Fruit fly (Drosophila melanogaster): Measurements from ENCODE around the gene CG33272.

Gene CG33272

dm6 chr3L:11539511-11540329, 29.3 kb upstream of the CG33272 start (continued):
- no peak for TF ChIP-seq CG10431 (GFP tag; optimal IDR thresholded peaks at IDR 0.05)
- peak; percentile 22; the same call in 1 of the 2 replicates for TF ChIP-seq nerfin-2 (GFP tag; IDR thresholded peaks at IDR 0.05; ENCODE audit: partially characterized antibody)
- TF ChIP-seq vvl (GFP tag; IDR thresholded peaks at IDR 0.05): peak; percentile 37; the same call in 1 of the 2 replicates
- no peak for TF ChIP-seq CG7556 (GFP tag; optimal IDR thresholded peaks at IDR 0.05)
- TF ChIP-seq crol (GFP tag; IDR thresholded peaks at IDR 0.05): no peak
- TF ChIP-seq Doc3 (GFP tag; IDR thresholded peaks at IDR 0.05; ENCODE audit: partially characterized antibody): no peak
- peak; percentile 46; the same call in 1 of the 2 replicates for TF ChIP-seq CG13287 (GFP tag; IDR thresholded peaks at IDR 0.05; ENCODE audit: partially characterized antibody)
- 0 out of 2 replicates have a peak, but pooled peaks have one; percentile 25 for TF ChIP-seq sna (GFP tag; IDR thresholded peaks at IDR 0.05; ENCODE audit: partially characterized antibody)
- no peak for TF ChIP-seq jigr1 (GFP tag; IDR thresholded peaks at IDR 0.05)
- peak; percentile 90 for TF ChIP-seq oc (tag; optimal IDR thresholded peaks at IDR 0.05)
- no peak for TF ChIP-seq CG8281 (tag; optimal IDR thresholded peaks at IDR 0.05)
- no peak for TF ChIP-seq CG2678 (tag; optimal IDR thresholded peaks at IDR 0.05)
- peak; percentile 58; the same call in 1 of the 2 replicates for TF ChIP-seq Awh (GFP tag; IDR thresholded peaks at IDR 0.05)
- TF ChIP-seq CG11504 (tag; optimal IDR thresholded peaks at IDR 0.05): no peak
- TF ChIP-seq CG12155 (GFP tag; optimal IDR thresholded peaks at IDR 0.05): no peak
- TF ChIP-seq NC2β (GFP tag; optimal IDR thresholded peaks at IDR 0.05): no peak
- no peak for TF ChIP-seq Ssrp (tag; optimal IDR thresholded peaks at IDR 0.05)
- no peak for TF ChIP-seq CG7963 (GFP tag; IDR thresholded peaks at IDR 0.05; ENCODE audit: partially characterized antibody)
- TF ChIP-seq CG8290 (GFP tag; optimal IDR thresholded peaks at IDR 0.05): peak; percentile 15
- TF ChIP-seq CG8290 (tag; optimal IDR thresholded peaks at IDR 0.05): no peak
- no peak for TF ChIP-seq luna (GFP tag; optimal IDR thresholded peaks at IDR 0.05)
- TF ChIP-seq CG5953 (GFP tag; IDR thresholded peaks at IDR 0.05): no peak
- TF ChIP-seq crp (GFP tag; optimal IDR thresholded peaks at IDR 0.05): no peak
- TF ChIP-seq CG34422 (GFP tag; IDR thresholded peaks at IDR 0.05): no peak
- TF ChIP-seq stwl (tag; optimal IDR thresholded peaks at IDR 0.05): peak; percentile 98
- TF ChIP-seq Chrac-16 (GFP tag; optimal IDR thresholded peaks at IDR 0.05): no peak
- TF ChIP-seq CG10321 (GFP tag; IDR thresholded peaks at IDR 0.05): no peak
- TF ChIP-seq sens (GFP tag): peak; percentile 55
- no peak for TF ChIP-seq Hey (tag; optimal IDR thresholded peaks at IDR 0.05)
- TF ChIP-seq p53 (GFP tag; optimal IDR thresholded peaks at IDR 0.05): no peak
- TF ChIP-seq CG9932 (GFP tag; IDR thresholded peaks at IDR 0.05): no peak

dm6 chr3L:11536767-11537419, 26.5 kb upstream of the CG33272 start:
- TF ChIP-seq NFAT (GFP tag; IDR thresholded peaks at IDR 0.05): peak; percentile 47
- peak; percentile 10; the same call in 1 of the 2 replicates for TF ChIP-seq CG9932 (GFP tag; IDR thresholded peaks at IDR 0.05)
- no peak for TF ChIP-seq sens-2 (GFP tag; IDR thresholded peaks at IDR 0.05)
- TF ChIP-seq Eip74EF (GFP tag; optimal IDR thresholded peaks at IDR 0.05): peak in 1 of 2 experiments; percentile 4
- TF ChIP-seq CG7839 (tag; optimal IDR thresholded peaks at IDR 0.05): no peak
- TF ChIP-seq CG2120 (GFP tag; optimal IDR thresholded peaks at IDR 0.05): peak; percentile 33
- TF ChIP-seq Vsx1 (GFP tag; optimal IDR thresholded peaks at IDR 0.05): peak; percentile 14
- TF ChIP-seq CG14441 (GFP tag; IDR thresholded peaks at IDR 0.05): 0 out of 2 replicates have a peak, but pooled peaks have one; percentile 8
- TF ChIP-seq chinmo (GFP tag; IDR thresholded peaks at IDR 0.05; ENCODE audit: partially characterized antibody): 0 out of 4 replicates have a peak, but pooled peaks have one; percentile 75
- no peak for TF ChIP-seq Nf-YB (GFP tag; optimal IDR thresholded peaks at IDR 0.05)
- 0 out of 3 replicates have a peak, but pooled peaks have one; percentile 8 for TF ChIP-seq CG6791 (GFP tag; IDR thresholded peaks at IDR 0.05; ENCODE audit: partially characterized antibody)
- TF ChIP-seq HLH54F (GFP tag; optimal IDR thresholded peaks at IDR 0.05): no peak
- TF ChIP-seq dati (GFP tag; IDR thresholded peaks at IDR 0.05): no peak
- TF ChIP-seq CG9817 (tag; optimal IDR thresholded peaks at IDR 0.05): no peak
- TF ChIP-seq gem (tag; optimal IDR thresholded peaks at IDR 0.05): peak; percentile 15
- peak; percentile 25; the same call in 1 of the 2 replicates for TF ChIP-seq CG14014 (GFP tag; IDR thresholded peaks at IDR 0.05)
- TF ChIP-seq NC2α (GFP tag; optimal IDR thresholded peaks at IDR 0.05): no peak
- TF ChIP-seq oc (tag; optimal IDR thresholded peaks at IDR 0.05): peak; percentile 23
- peak; percentile 16; the same call in 1 of the 2 replicates for TF ChIP-seq Xrp1 (GFP tag; IDR thresholded peaks at IDR 0.05)
